Fruit fly (Drosophila melanogaster) whole organism, embryonic: ENCODE results near the gene Fbxl7.
A peak's percentile ranks its signal among the peaks of the same experiment; 100 is the strongest.

Experiments
- CG10979 ChIP-seq: fragments of 200-800 bp; sonication (Bioruptor generic); optimal IDR thresholded peaks from 2 replicates; lab custom pipeline; 2018; ENCODE audit warnings: missing biosample characterization, mild to moderate bottlenecking, missing genetic modification characterization, moderate library complexity
- CG12391 ChIP-seq: fragments of 200-800 bp; sonication (Bioruptor generic); optimal IDR thresholded peaks from 3 replicates; lab custom pipeline; 2018; ENCODE audit warnings: missing biosample characterization, mild to moderate bottlenecking, missing genetic modification characterization, moderate library complexity
- CG15269 ChIP-seq: fragments of 200-800 bp; sonication (Bioruptor generic); optimal IDR thresholded peaks from 2 replicates; lab custom pipeline; 2018; ENCODE audit warnings: missing biosample characterization, mild to moderate bottlenecking, missing genetic modification characterization, moderate library complexity
- CG15696 ChIP-seq: fragments of 200-800 bp; sonication (Bioruptor generic); optimal IDR thresholded peaks from 2 replicates; lab custom pipeline; 2019; ENCODE audit warnings: missing biosample characterization, mild to moderate bottlenecking, missing genetic modification characterization, moderate library complexity
- CG16813 ChIP-seq: fragments of 200-800 bp; sonication (Bioruptor generic); IDR thresholded peaks from 3 replicates; pipeline ENCODE4 v1.3.6; 2022; ENCODE audit warnings: missing biosample characterization, missing genetic modification characterization; ENCODE audit not compliant: partially characterized antibody
- CG17361 ChIP-seq: fragments of 200-800 bp; sonication (Bioruptor generic); IDR thresholded peaks from 3 replicates; pipeline ENCODE4 v1.3.6; 2022; ENCODE audit warnings: missing biosample characterization, missing genetic modification characterization
- CG1792 ChIP-seq: fragments of 200-800 bp; sonication (Bioruptor generic); optimal IDR thresholded peaks from 2 replicates; lab custom pipeline; 2016; ENCODE audit warnings: missing biosample characterization, missing genetic modification characterization
- CG31388 ChIP-seq: fragments of 200-800 bp; sonication (Bioruptor generic); optimal IDR thresholded peaks from 2 replicates; lab custom pipeline; 2016; ENCODE audit warnings: missing biosample characterization, missing genetic modification characterization
- CG3726 ChIP-seq: fragments of 200-800 bp; sonication (Bioruptor generic); IDR thresholded peaks from 3 replicates; pipeline ENCODE4, ENCODE4 v1.3.6; 2022; ENCODE audit warnings: missing biosample characterization, missing genetic modification characterization
- CG5953 ChIP-seq: fragments of 200-800 bp; sonication (Bioruptor generic); IDR thresholded peaks from 2 replicates; pipeline ENCODE4 v1.3.6; 2022; ENCODE audit warnings: missing biosample characterization, missing genetic modification characterization
- CG6683 ChIP-seq: fragments of 200-800 bp; sonication (Bioruptor generic); optimal IDR thresholded peaks from 2 replicates; lab custom pipeline; 2017; ENCODE audit warnings: missing biosample characterization, mild to moderate bottlenecking, missing genetic modification characterization, missing genetic modification reagents
- CG6689 ChIP-seq: fragments of 200-800 bp; sonication (Bioruptor generic); IDR thresholded peaks from 2 replicates; pipeline ENCODE4 v1.3.6; 2022; ENCODE audit warnings: missing biosample characterization, missing genetic modification characterization
- CG8944 ChIP-seq: fragments of 200-800 bp; sonication (Bioruptor generic); optimal IDR thresholded peaks from 3 replicates; lab custom pipeline; 2016; ENCODE audit warnings: missing biosample characterization, missing genetic modification characterization
- CG9215 ChIP-seq: fragments of 200-800 bp; sonication (Bioruptor generic); IDR thresholded peaks from 2 replicates; pipeline ENCODE4 v1.3.6; 2022; ENCODE audit warnings: missing biosample characterization, missing genetic modification characterization
- CkIIα-i1 ChIP-seq: fragments of 200-800 bp; sonication (Bioruptor generic); IDR thresholded peaks from 2 replicates; pipeline ENCODE4 v1.3.6; 2022; ENCODE audit warnings: missing biosample characterization, missing genetic modification characterization
- CrebB ChIP-seq: fragments of 200-800 bp; sonication (Bioruptor generic); optimal IDR thresholded peaks from 3 replicates; lab custom pipeline; 2018; ENCODE audit warnings: missing biosample characterization, mild to moderate bottlenecking, missing genetic modification characterization
- Deaf1 ChIP-seq: fragments of 200-800 bp; optimal IDR thresholded peaks from 3 replicates; lab custom pipeline; 2019; ENCODE audit warnings: missing biosample characterization, mild to moderate bottlenecking, missing genetic modification characterization, moderate library complexity
- Dll ChIP-seq: fragments of 200-800 bp; sonication (Bioruptor generic); IDR thresholded peaks from 4 replicates; pipeline ENCODE4 v1.3.6; 2022; ENCODE audit warnings: missing biosample characterization, missing genetic modification characterization; ENCODE audit not compliant: partially characterized antibody
- Ets65A ChIP-seq: fragments of 200-800 bp; sonication (Bioruptor generic); peaks from one replicate; lab custom pipeline; 2016; ENCODE audit warnings: missing biosample characterization, missing genetic modification characterization
- GATAe ChIP-seq: fragments of 200-800 bp; sonication (Bioruptor generic); conservative IDR thresholded peaks from 2 replicates; pipeline ENCODE4 v1.3.6; 2022; ENCODE audit warnings: missing biosample characterization, missing genetic modification characterization
- MBD-R2 ChIP-seq: fragments of 200-800 bp; sonication (Bioruptor generic); IDR thresholded peaks from 2 replicates; pipeline ENCODE4 v1.3.6; 2022; ENCODE audit warnings: missing biosample characterization, missing genetic modification characterization
- Mad ChIP-seq: fragments of 200-800 bp; sonication (Bioruptor generic); optimal IDR thresholded peaks from 2 replicates; lab custom pipeline; 2016; ENCODE audit warnings: missing biosample characterization, missing genetic modification characterization
- Max ChIP-seq: fragments of 200-800 bp; sonication (Bioruptor generic); optimal IDR thresholded peaks from 2 replicates; lab custom pipeline; 2016; ENCODE audit warnings: missing biosample characterization, mild to moderate bottlenecking, missing genetic modification characterization
- Opbp ChIP-seq: fragments of 200-800 bp; sonication (Bioruptor generic); IDR thresholded peaks from 3 replicates; pipeline ENCODE4 v1.3.6; 2022; ENCODE audit warnings: missing biosample characterization, missing genetic modification characterization; ENCODE audit not compliant: partially characterized antibody
- Ravus ChIP-seq: fragments of 200-800 bp; sonication (Bioruptor generic); IDR thresholded peaks from 2 replicates; pipeline ENCODE4 v1.3.6; 2022; ENCODE audit warnings: missing biosample characterization, missing genetic modification characterization
- Sry-β ChIP-seq: fragments of 200-800 bp; sonication (Bioruptor generic); optimal IDR thresholded peaks from 2 replicates; lab custom pipeline; 2018; ENCODE audit warnings: missing biosample characterization, mild to moderate bottlenecking, missing genetic modification characterization, moderate library complexity
- Stat92E ChIP-seq, 3 experiments: fragments of >200 bp in 2 of 3; fragments of 200-800 bp in 1 of 3; sonication (Bioruptor generic) in 1 of 3; optimal IDR thresholded peaks; 2 replicates each; lab custom pipeline; 2017 to 2019; ENCODE audit warnings: missing biosample characterization in 3 of 3, missing genetic modification characterization in 3 of 3, mild to moderate bottlenecking in 1 of 3, moderate library complexity in 1 of 3
- ato ChIP-seq: fragments of 200-800 bp; sonication (Bioruptor generic); IDR thresholded peaks from 2 replicates; pipeline ENCODE4 v1.3.6; 2022; ENCODE audit warnings: missing biosample characterization, missing genetic modification characterization; ENCODE audit not compliant: partially characterized antibody
- az2 ChIP-seq: fragments of 200-800 bp; sonication (Bioruptor generic); optimal IDR thresholded peaks from 3 replicates; lab custom pipeline; 2016; ENCODE audit warnings: missing biosample characterization, missing genetic modification characterization
- bab2 ChIP-seq: fragments of 200-800 bp; sonication (Bioruptor generic); optimal IDR thresholded peaks from 2 replicates; lab custom pipeline; 2016; ENCODE audit warnings: missing biosample characterization, missing genetic modification characterization
- br ChIP-seq: fragments of >200 bp; optimal IDR thresholded peaks from 2 replicates; lab custom pipeline; 2017
- chinmo ChIP-seq: fragments of 200-800 bp; sonication (Bioruptor generic); IDR thresholded peaks from 4 replicates; pipeline ENCODE4 v1.3.6; 2022; ENCODE audit warnings: missing biosample characterization, missing genetic modification characterization; ENCODE audit not compliant: partially characterized antibody
- crol ChIP-seq: fragments of 200-800 bp; sonication (Bioruptor generic); IDR thresholded peaks from 2 replicates; pipeline ENCODE4 v1.3.6; 2022; ENCODE audit warnings: missing biosample characterization, missing genetic modification characterization
- dpn ChIP-seq, 2 experiments: fragments of 200-800 bp; sonication (Bioruptor generic); optimal IDR thresholded peaks; 3 replicates each; lab custom pipeline; 2016; ENCODE audit warnings: missing biosample characterization in 2 of 2, missing genetic modification characterization in 2 of 2
- emc ChIP-seq: fragments of 200-800 bp; sonication (Bioruptor generic); optimal IDR thresholded peaks from 2 replicates; lab custom pipeline; 2016; ENCODE audit warnings: missing biosample characterization, missing genetic modification characterization
- en ChIP-seq: fragments of 200-800 bp; sonication (Bioruptor generic); optimal IDR thresholded peaks from 2 replicates; lab custom pipeline; 2016; ENCODE audit warnings: missing biosample characterization, missing genetic modification characterization
- eve ChIP-seq, 2 experiments: fragments of >200 bp; optimal IDR thresholded peaks; 2 replicates each; lab custom pipeline; 2017; ENCODE audit warnings: missing biosample characterization in 2 of 2, missing genetic modification characterization in 2 of 2
- fd64A ChIP-seq: fragments of 200-800 bp; sonication (Bioruptor generic); optimal IDR thresholded peaks from 3 replicates; lab custom pipeline; 2018; ENCODE audit warnings: missing biosample characterization, mild to moderate bottlenecking, missing genetic modification characterization
- fru ChIP-seq: fragments of >200 bp; optimal IDR thresholded peaks from 2 replicates; lab custom pipeline; 2017
- grau ChIP-seq: fragments of 200-800 bp; optimal IDR thresholded peaks from 3 replicates; lab custom pipeline; 2019; ENCODE audit warnings: missing biosample characterization, mild to moderate bottlenecking, missing genetic modification characterization, moderate library complexity
- jigr1 ChIP-seq: fragments of 200-800 bp; sonication (Bioruptor generic); IDR thresholded peaks from 3 replicates; pipeline ENCODE4 v1.3.6; 2022; ENCODE audit warnings: missing biosample characterization, missing genetic modification characterization
- maf-S ChIP-seq: fragments of 200-800 bp; sonication (Bioruptor generic); optimal IDR thresholded peaks from 2 replicates; lab custom pipeline; 2016; ENCODE audit warnings: missing biosample characterization, missing genetic modification characterization
- mam ChIP-seq: fragments of 200-800 bp; sonication (Bioruptor generic); optimal IDR thresholded peaks from 3 replicates; lab custom pipeline; 2016; ENCODE audit warnings: missing biosample characterization, missing genetic modification characterization
- nerfin-2 ChIP-seq: fragments of 200-800 bp; sonication (Bioruptor generic); IDR thresholded peaks from 2 replicates; pipeline ENCODE4 v1.3.6; 2022; ENCODE audit warnings: missing biosample characterization, missing genetic modification characterization; ENCODE audit not compliant: partially characterized antibody
- nmo ChIP-seq: fragments of 200-800 bp; sonication (Bioruptor generic); optimal IDR thresholded peaks from 2 replicates; lab custom pipeline; 2018; ENCODE audit warnings: missing biosample characterization, mild to moderate bottlenecking, missing genetic modification characterization, moderate library complexity
- odd ChIP-seq: fragments of 200-800 bp; sonication (Bioruptor generic); optimal IDR thresholded peaks from 2 replicates; lab custom pipeline; 2017; ENCODE audit warnings: missing biosample characterization, mild to moderate bottlenecking, missing genetic modification characterization
- rib ChIP-seq: fragments of 200-800 bp; sonication (Bioruptor generic); IDR thresholded peaks from 2 replicates; pipeline ENCODE4 v1.3.6; 2022; ENCODE audit warnings: missing biosample characterization, missing genetic modification characterization
- toy ChIP-seq: fragments of 200-800 bp; sonication (Bioruptor generic); IDR thresholded peaks from 2 replicates; pipeline ENCODE4 v1.3.6; 2022; ENCODE audit warnings: missing biosample characterization, missing genetic modification characterization
- twi ChIP-seq: fragments of 200-800 bp; optimal IDR thresholded peaks from 2 replicates; lab custom pipeline; 2019; ENCODE audit warnings: missing biosample characterization, mild to moderate bottlenecking, missing genetic modification characterization, moderate library complexity
- unpg ChIP-seq: fragments of 200-800 bp; sonication (Bioruptor generic); optimal IDR thresholded peaks from 3 replicates; lab custom pipeline; 2018; ENCODE audit warnings: missing biosample characterization, mild to moderate bottlenecking, missing genetic modification characterization, moderate library complexity
- z ChIP-seq: fragments of 200-800 bp; sonication (Bioruptor generic); IDR thresholded peaks from 3 replicates; pipeline ENCODE4 v1.3.6; 2022; ENCODE audit warnings: missing biosample characterization, missing genetic modification characterization
- zf30C ChIP-seq: fragments of 200-800 bp; sonication (Bioruptor generic); optimal IDR thresholded peaks from 3 replicates; lab custom pipeline; 2018; ENCODE audit warnings: missing biosample characterization, mild to moderate bottlenecking, missing genetic modification characterization

Fbxl7 gene

DNA sequence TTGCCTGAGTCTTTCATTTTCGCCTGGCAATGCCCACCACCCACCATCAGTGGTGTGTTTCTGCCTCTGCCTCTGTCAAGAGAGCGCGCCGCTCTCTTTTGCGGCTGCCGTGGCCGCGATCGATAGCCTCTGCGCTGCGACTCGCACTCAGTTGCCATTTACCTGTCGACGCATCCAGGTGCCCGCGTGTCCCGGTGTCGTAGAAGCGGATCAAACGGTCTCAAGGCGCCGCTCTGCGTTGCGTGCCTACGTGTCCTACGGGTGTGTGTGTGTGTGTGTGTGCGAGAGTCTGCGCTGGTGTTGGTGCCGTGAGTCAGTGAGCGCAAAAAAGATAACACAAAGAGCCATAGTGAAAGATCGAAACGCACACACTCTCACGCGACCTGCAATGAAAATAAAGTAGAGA lies at the start of gene Fbxl7 (continued):
- no peak for TF ChIP-seq CG10979 (tag; lab: Kevin White, UChicago)
- TF ChIP-seq bab2 (GFP tag; lab: Kevin White, UChicago): no peak
- TF ChIP-seq odd (GFP tag; lab: Kevin White, UChicago): no peak
- peak; percentile 62 for TF ChIP-seq CG9215 (GFP tag; lab: Robert Waterston, UW)
- TF ChIP-seq CG17361 (GFP tag; lab: Robert Waterston, UW): no peak
- TF ChIP-seq CG6683: no peak
- no peak for TF ChIP-seq Ets65A (GFP tag; lab: Kevin White, UChicago)
- TF ChIP-seq CG1792: no peak
- TF ChIP-seq CG16813 (GFP tag; lab: Robert Waterston, UW): 0 out of 3 replicates have a peak, but pooled peaks have one; percentile 23
- TF ChIP-seq az2: no peak
- no peak for TF ChIP-seq eve (GFP tag; optimal IDR thresholded peaks at IDR 0.05; lab: Kevin White, UChicago)
- TF ChIP-seq chinmo (GFP tag; lab: Robert Waterston, UW): 0 out of 4 replicates have a peak, but pooled peaks have one; percentile 56
- TF ChIP-seq Deaf1 (tag; lab: Kevin White, UChicago): no peak
- no peak for TF ChIP-seq jigr1 (GFP tag; lab: Robert Waterston, UW)
- TF ChIP-seq ato: 0 out of 2 replicates have a peak, but pooled peaks have one; percentile 51
- no peak for TF ChIP-seq maf-S (GFP tag; lab: Kevin White, UChicago)
- TF ChIP-seq br (lab: Kevin White, UChicago): no peak
- TF ChIP-seq en: no peak
- no peak for TF ChIP-seq Max (GFP tag; lab: Kevin White, UChicago)
- TF ChIP-seq CG8944: peak; percentile 7
- peak; percentile 13 for TF ChIP-seq nmo (GFP tag; lab: Kevin White, UChicago)
- TF ChIP-seq z (GFP tag; lab: Robert Waterston, UW): peak; percentile 93
- no peak for TF ChIP-seq CrebB (tag; lab: Kevin White, UChicago)
- no peak for TF ChIP-seq grau
- no peak for TF ChIP-seq nerfin-2 (GFP tag; lab: Robert Waterston, UW)
- TF ChIP-seq zf30C: no peak
- TF ChIP-seq fd64A (GFP tag; lab: Kevin White, UChicago): no peak
- TF ChIP-seq MBD-R2 (GFP tag; lab: Robert Waterston, UW): no peak
- no peak for TF ChIP-seq emc (GFP tag; lab: Kevin White, UChicago)
- no peak for TF ChIP-seq CG15696 (tag; lab: Kevin White, UChicago)
- TF ChIP-seq Mad (GFP tag; lab: Kevin White, UChicago): no peak
- peak in 1 of 3 experiments; percentile 48 for TF ChIP-seq Stat92E (GFP tag; optimal IDR thresholded peaks at IDR 0.05; lab: Kevin White, UChicago)
- no peak for TF ChIP-seq GATAe (GFP tag; lab: Robert Waterston, UW)
- TF ChIP-seq CkIIα-i1 (GFP tag; lab: Robert Waterston, UW): no peak
- TF ChIP-seq crol (GFP tag; lab: Robert Waterston, UW): peak; percentile 54; the same call in 1 of the 2 replicates
- TF ChIP-seq CG6689 (GFP tag; lab: Robert Waterston, UW): no peak
- no peak for TF ChIP-seq CG31388 (GFP tag; lab: Kevin White, UChicago)
- no peak for TF ChIP-seq CG15269 (tag; lab: Kevin White, UChicago)
- no peak for TF ChIP-seq CG5953 (GFP tag; lab: Robert Waterston, UW)
- TF ChIP-seq twi (tag; lab: Kevin White, UChicago): no peak
- no peak for TF ChIP-seq unpg (GFP tag; lab: Kevin White, UChicago)
- no peak for TF ChIP-seq CG12391
- TF ChIP-seq Sry-β (GFP tag; lab: Kevin White, UChicago): no peak
- TF ChIP-seq Ravus (GFP tag; lab: Robert Waterston, UW): no peak
- TF ChIP-seq dpn (GFP tag; optimal IDR thresholded peaks at IDR 0.05; lab: Kevin White, UChicago): peak in 1 of 2 experiments; percentile 3
- no peak for TF ChIP-seq mam
- peak; percentile 64 for TF ChIP-seq rib (GFP tag; lab: Robert Waterston, UW)
- no peak for TF ChIP-seq fru (lab: Kevin White, UChicago)
- no peak for TF ChIP-seq Dll (GFP tag; lab: Robert Waterston, UW)
- no peak for TF ChIP-seq toy (GFP tag; lab: Robert Waterston, UW)
- TF ChIP-seq CG3726 (GFP tag; lab: Robert Waterston, UW): no peak
- 0 out of 3 replicates have a peak, but pooled peaks have one; percentile 33 for TF ChIP-seq Opbp (GFP tag; lab: Robert Waterston, UW)
